Fruit fly (Drosophila melanogaster) whole organism, embryonic: Measurements from ENCODE around the gene Wdr92.

Source experiments
- Ada2b ChIP-seq: fragments of 200-800 bp; sonication (Bioruptor generic); IDR thresholded peaks from 2 replicates; pipeline ENCODE4 v1.3.6; 2022; ENCODE audit warnings: missing biosample characterization, missing genetic modification characterization
- Antp ChIP-seq: fragments of 200-800 bp; sonication (Bioruptor generic); optimal IDR thresholded peaks from 3 replicates; lab custom pipeline; 2016; ENCODE audit warnings: missing biosample characterization, missing genetic modification characterization
- C15 ChIP-seq: fragments of 200-800 bp; sonication (Bioruptor generic); IDR thresholded peaks from 3 replicates; pipeline ENCODE4 v1.3.6; 2022; ENCODE audit warnings: missing biosample characterization, missing genetic modification characterization
- CG10267 ChIP-seq: fragments of 200-800 bp; sonication (Bioruptor generic); optimal IDR thresholded peaks from 2 replicates; lab custom pipeline; 2018; ENCODE audit warnings: missing biosample characterization, mild to moderate bottlenecking, missing genetic modification characterization, moderate library complexity
- CG10274 ChIP-seq: fragments of 200-800 bp; sonication (Bioruptor generic); optimal IDR thresholded peaks from 3 replicates; lab custom pipeline; 2017; ENCODE audit warnings: missing biosample characterization, mild to moderate bottlenecking, missing genetic modification characterization
- CG11085 ChIP-seq: fragments of 200-800 bp; sonication (Bioruptor generic); IDR thresholded peaks from 2 replicates; pipeline ENCODE4 v1.3.6; 2022; ENCODE audit warnings: missing biosample characterization, missing genetic modification characterization
- CG11398 ChIP-seq: fragments of 200-800 bp; sonication (Bioruptor generic); optimal IDR thresholded peaks from 2 replicates; lab custom pipeline; 2016; ENCODE audit warnings: missing biosample characterization, missing genetic modification characterization
- CG11456 ChIP-seq: fragments of 200-800 bp; sonication (Bioruptor generic); IDR thresholded peaks from 3 replicates; pipeline ENCODE4 v1.3.6; 2022; ENCODE audit warnings: missing biosample characterization, missing genetic modification characterization
- CG11696 ChIP-seq: fragments of 200-800 bp; sonication (Bioruptor generic); IDR thresholded peaks from 2 replicates; pipeline ENCODE4 v1.3.6; 2022; ENCODE audit warnings: missing biosample characterization, missing genetic modification characterization
- CG12744 ChIP-seq: fragments of 200-800 bp; sonication (Bioruptor generic); optimal IDR thresholded peaks from 2 replicates; lab custom pipeline; 2016; ENCODE audit warnings: missing biosample characterization, missing genetic modification characterization
- CG14667 ChIP-seq: fragments of 200-800 bp; sonication (Bioruptor generic); IDR thresholded peaks from 2 replicates; pipeline ENCODE4 v1.3.6; 2022; ENCODE audit warnings: missing biosample characterization, missing genetic modification characterization
- CG15479 ChIP-seq: fragments of 200-800 bp; sonication (Bioruptor generic); optimal IDR thresholded peaks from 3 replicates; lab custom pipeline; 2019; ENCODE audit warnings: missing biosample characterization, mild to moderate bottlenecking, missing genetic modification characterization, moderate library complexity
- CG17361 ChIP-seq: fragments of 200-800 bp; sonication (Bioruptor generic); IDR thresholded peaks from 3 replicates; pipeline ENCODE4 v1.3.6; 2022; ENCODE audit warnings: missing biosample characterization, missing genetic modification characterization
- CG18262 ChIP-seq: fragments of 200-800 bp; optimal IDR thresholded peaks from 3 replicates; lab custom pipeline; 2019; ENCODE audit warnings: missing biosample characterization, mild to moderate bottlenecking, missing genetic modification characterization, moderate library complexity
- CG2116 ChIP-seq: fragments of 200-800 bp; sonication (Bioruptor generic); optimal IDR thresholded peaks from 3 replicates; lab custom pipeline; 2018; ENCODE audit warnings: missing biosample characterization, mild to moderate bottlenecking, missing genetic modification characterization
- CG2678 ChIP-seq: fragments of 200-800 bp; sonication (Bioruptor generic); optimal IDR thresholded peaks from 3 replicates; lab custom pipeline; 2019; ENCODE audit warnings: missing biosample characterization, mild to moderate bottlenecking, missing genetic modification characterization, moderate library complexity
- CG30431 ChIP-seq: fragments of 200-800 bp; sonication (Bioruptor generic); optimal IDR thresholded peaks from 2 replicates; lab custom pipeline; 2017; ENCODE audit warnings: missing biosample characterization, missing genetic modification characterization
- CG3163 ChIP-seq: fragments of 200-800 bp; sonication (Bioruptor generic); optimal IDR thresholded peaks from 3 replicates; lab custom pipeline; 2016; ENCODE audit warnings: missing biosample characterization, missing genetic modification characterization
- CG4328 ChIP-seq: fragments of 200-800 bp; sonication (Bioruptor generic); optimal IDR thresholded peaks from 3 replicates; lab custom pipeline; 2017; ENCODE audit warnings: missing biosample characterization, missing genetic modification reagents, missing genetic modification characterization
- CG4404 ChIP-seq: fragments of 200-800 bp; sonication (Bioruptor generic); IDR thresholded peaks from 2 replicates; pipeline ENCODE4 v1.3.6; 2022; ENCODE audit warnings: missing biosample characterization, missing genetic modification characterization
- CG4617 ChIP-seq: fragments of 200-800 bp; sonication (Bioruptor generic); optimal IDR thresholded peaks from 3 replicates; lab custom pipeline; 2016; ENCODE audit warnings: missing biosample characterization, missing genetic modification characterization, borderline replicate concordance
- CG4730 ChIP-seq: fragments of 200-800 bp; sonication (Bioruptor generic); IDR thresholded peaks from 2 replicates; pipeline ENCODE4 v1.3.6; 2022; ENCODE audit warnings: missing biosample characterization, missing genetic modification characterization
- CG4854 ChIP-seq: fragments of 200-800 bp; sonication (Bioruptor generic); optimal IDR thresholded peaks from 2 replicates; lab custom pipeline; 2016; ENCODE audit warnings: missing biosample characterization, missing genetic modification characterization, inconsistent platforms
- CG6683 ChIP-seq: fragments of 200-800 bp; sonication (Bioruptor generic); optimal IDR thresholded peaks from 2 replicates; lab custom pipeline; 2017; ENCODE audit warnings: missing biosample characterization, mild to moderate bottlenecking, missing genetic modification characterization, missing genetic modification reagents
- CG7745 ChIP-seq: fragments of 200-800 bp; sonication (Bioruptor generic); optimal IDR thresholded peaks from 2 replicates; lab custom pipeline; 2018; ENCODE audit warnings: missing biosample characterization, mild to moderate bottlenecking, missing genetic modification characterization, moderate library complexity
- CG8089 ChIP-seq: fragments of 200-800 bp; sonication (Bioruptor generic); optimal IDR thresholded peaks from 3 replicates; lab custom pipeline; 2016; ENCODE audit warnings: missing biosample characterization, missing genetic modification characterization
- CG9932 ChIP-seq: fragments of 200-800 bp; sonication (Bioruptor generic); IDR thresholded peaks from 2 replicates; pipeline ENCODE4 v1.3.6; 2022; ENCODE audit warnings: missing biosample characterization, missing genetic modification characterization
- CHES-1-like ChIP-seq: fragments of 200-800 bp; sonication (Bioruptor generic); optimal IDR thresholded peaks from 2 replicates; lab custom pipeline; 2016; ENCODE audit warnings: missing biosample characterization, missing genetic modification characterization
- D19B ChIP-seq: fragments of 200-800 bp; sonication (Bioruptor generic); optimal IDR thresholded peaks from 2 replicates; lab custom pipeline; 2017; ENCODE audit warnings: missing biosample characterization, mild to moderate bottlenecking, missing genetic modification characterization
- Gsc ChIP-seq: fragments of 200-800 bp; sonication (Bioruptor generic); IDR thresholded peaks from 2 replicates; pipeline ENCODE4 v1.3.6; 2022; ENCODE audit warnings: missing biosample characterization, missing genetic modification characterization
- HLH54F ChIP-seq: fragments of 200-800 bp; sonication (Bioruptor generic); optimal IDR thresholded peaks from 3 replicates; lab custom pipeline; 2016; ENCODE audit warnings: missing biosample characterization, missing genetic modification characterization
- Hsf ChIP-seq: fragments of 200-800 bp; sonication (Bioruptor generic); optimal IDR thresholded peaks from 3 replicates; lab custom pipeline; 2016; ENCODE audit warnings: missing biosample characterization, missing genetic modification characterization
- Jarid2 ChIP-seq: fragments of 200-800 bp; sonication (Bioruptor generic); optimal IDR thresholded peaks from 3 replicates; lab custom pipeline; 2017; ENCODE audit warnings: mild to moderate bottlenecking, missing biosample characterization, missing genetic modification reagents, missing genetic modification characterization
- Sox102F ChIP-seq: fragments of 200-800 bp; sonication (Bioruptor generic); optimal IDR thresholded peaks from 2 replicates; lab custom pipeline; 2018; ENCODE audit warnings: missing biosample characterization, mild to moderate bottlenecking, missing genetic modification characterization, moderate library complexity
- ac ChIP-seq: fragments of 200-800 bp; sonication (Bioruptor generic); optimal IDR thresholded peaks from 3 replicates; lab custom pipeline; 2017; ENCODE audit warnings: missing biosample characterization, mild to moderate bottlenecking, missing genetic modification characterization
- ase ChIP-seq: fragments of 200-800 bp; sonication (Bioruptor generic); IDR thresholded peaks from 3 replicates; pipeline ENCODE4 v1.3.6; 2022; ENCODE audit warnings: missing biosample characterization, missing genetic modification characterization
- az2 ChIP-seq: fragments of 200-800 bp; sonication (Bioruptor generic); optimal IDR thresholded peaks from 3 replicates; lab custom pipeline; 2016; ENCODE audit warnings: missing biosample characterization, missing genetic modification characterization
- bigmax ChIP-seq: fragments of 200-800 bp; sonication (Bioruptor generic); optimal IDR thresholded peaks from 2 replicates; lab custom pipeline; 2018; ENCODE audit warnings: missing biosample characterization, mild to moderate bottlenecking, missing genetic modification characterization
- br ChIP-seq: fragments of >200 bp; optimal IDR thresholded peaks from 2 replicates; lab custom pipeline; 2017
- croc ChIP-seq: fragments of 200-800 bp; sonication (Bioruptor generic); conservative IDR thresholded peaks from 3 replicates; pipeline ENCODE4 v1.3.6; 2022; ENCODE audit warnings: missing biosample characterization, missing genetic modification characterization
- danr ChIP-seq: fragments of 200-800 bp; sonication (Bioruptor generic); IDR thresholded peaks from 2 replicates; pipeline ENCODE4 v1.3.6; 2022; ENCODE audit warnings: missing biosample characterization, missing genetic modification characterization
- dati ChIP-seq: fragments of 200-800 bp; sonication (Bioruptor generic); IDR thresholded peaks from 2 replicates; pipeline ENCODE4 v1.3.6; 2022; ENCODE audit warnings: missing biosample characterization, missing genetic modification characterization
- ems ChIP-seq: fragments of 200-800 bp; sonication (Bioruptor generic); optimal IDR thresholded peaks from 3 replicates; lab custom pipeline; 2016; ENCODE audit warnings: missing biosample characterization, missing genetic modification characterization
- hkb ChIP-seq, 2 experiments: fragments of 200-800 bp in 1 of 2; fragments of >200 bp in 1 of 2; sonication (Bioruptor generic) in 1 of 2; IDR thresholded peaks in 1 of 2; optimal IDR thresholded peaks in 1 of 2; 2 replicates each; pipeline versions ENCODE4 v1.3.6 to Lab custom; 2017 to 2022; ENCODE audit warnings: missing biosample characterization in 1 of 2, missing genetic modification characterization in 1 of 2
- ind ChIP-seq: fragments of 200-800 bp; sonication (Bioruptor generic); optimal IDR thresholded peaks from 3 replicates; lab custom pipeline; 2016; ENCODE audit warnings: missing biosample characterization, missing genetic modification characterization
- lbe ChIP-seq: fragments of 200-800 bp; sonication (Bioruptor generic); optimal IDR thresholded peaks from 2 replicates; lab custom pipeline; 2016; ENCODE audit warnings: missing biosample characterization, mild to moderate bottlenecking, missing genetic modification characterization
- org-1 ChIP-seq: fragments of 200-800 bp; sonication (Bioruptor generic); optimal IDR thresholded peaks from 2 replicates; lab custom pipeline; 2017; ENCODE audit warnings: missing biosample characterization, missing genetic modification characterization
- pb ChIP-seq: fragments of 200-800 bp; sonication (Bioruptor generic); optimal IDR thresholded peaks from 3 replicates; lab custom pipeline; 2016; ENCODE audit warnings: missing biosample characterization, missing genetic modification characterization
- peb ChIP-seq: fragments of 200-800 bp; sonication (Bioruptor generic); IDR thresholded peaks from 2 replicates; pipeline ENCODE4 v1.3.6; 2022; ENCODE audit warnings: missing biosample characterization, missing genetic modification characterization
- pho ChIP-seq: fragments of 200-800 bp; sonication (Bioruptor generic); optimal IDR thresholded peaks from 2 replicates; lab custom pipeline; 2016; ENCODE audit warnings: missing biosample characterization, missing genetic modification characterization
- shn ChIP-seq: fragments of 200-800 bp; sonication (Bioruptor generic); optimal IDR thresholded peaks from 3 replicates; lab custom pipeline; 2016; ENCODE audit warnings: missing biosample characterization, missing genetic modification characterization
- stc ChIP-seq: fragments of 200-800 bp; sonication (Bioruptor generic); IDR thresholded peaks from 2 replicates; pipeline ENCODE4 v1.3.6; 2022; ENCODE audit warnings: missing biosample characterization, missing genetic modification characterization

Wdr92 gene

dm6 chr3L:17907609-17908160, at the start of gene Wdr92, which contains the start of gene Prestin (continued):
- TF ChIP-seq Sox102F (no peak), CG3163 (GFP tag; lab: Kevin White, UChicago) (peak; percentile 12), Gsc (GFP tag; lab: Robert Waterston, UW) (no peak), az2 (GFP tag; lab: Kevin White, UChicago) (no peak), Antp (no peak), CG6683 (no peak), shn (GFP tag; lab: Kevin White, UChicago) (no peak), danr (GFP tag; lab: Robert Waterston, UW) (no peak), CG7745 (no peak), CG9932 (GFP tag; lab: Robert Waterston, UW) (peak; percentile 41; the same call in 1 of the 2 replicates), ems (GFP tag; lab: Kevin White, UChicago) (no peak), Jarid2 (GFP tag; lab: Kevin White, UChicago) (peak; percentile 97), hkb (optimal IDR thresholded peaks at IDR 0.05; lab: Kevin White, UChicago) (no peak), hkb (GFP tag; IDR thresholded peaks at IDR 0.05; lab: Robert Waterston, UW) (peak; percentile 59; the same call in 1 of the 2 replicates), br (lab: Kevin White, UChicago) (no peak), CG11398 (GFP tag; lab: Kevin White, UChicago) (no peak), ac (GFP tag; lab: Kevin White, UChicago) (no peak), org-1 (GFP tag; lab: Kevin White, UChicago) (no peak), CG30431 (GFP tag; lab: Kevin White, UChicago) (no peak), CG8089 (GFP tag; lab: Kevin White, UChicago) (no peak), peb (GFP tag; lab: Robert Waterston, UW) (no peak), Ada2b (GFP tag; lab: Robert Waterston, UW) (no peak), pho (GFP tag; lab: Kevin White, UChicago) (no peak), stc (GFP tag; lab: Robert Waterston, UW) (peak; percentile 48; the same call in 1 of the 2 replicates), D19B (no peak), CG15479 (GFP tag; lab: Kevin White, UChicago) (no peak), CG11696 (no peak), CG4617 (no peak), ind (GFP tag; lab: Kevin White, UChicago) (no peak), CG10267 (tag; lab: Kevin White, UChicago) (peak; percentile 65), CG2678 (tag; lab: Kevin White, UChicago) (peak; percentile 36), CG4328 (GFP tag; lab: Kevin White, UChicago) (no peak), CG11456 (GFP tag; lab: Robert Waterston, UW) (peak; percentile 69; the same call in 1 of the 3 replicates), lbe (GFP tag; lab: Kevin White, UChicago) (peak; percentile 53), CG4404 (no peak), bigmax (GFP tag; lab: Kevin White, UChicago) (no peak), C15 (no peak), CG10274 (GFP tag; lab: Kevin White, UChicago) (no peak), CG4730 (GFP tag; lab: Robert Waterston, UW) (no peak), CG14667 (GFP tag; lab: Robert Waterston, UW) (no peak), CG4854 (GFP tag; lab: Kevin White, UChicago) (no peak), CG12744 (no peak), HLH54F (no peak), ase (GFP tag; lab: Robert Waterston, UW) (no peak), croc (no peak), CG18262 (tag; lab: Kevin White, UChicago) (no peak), CG11085 (no peak), dati (GFP tag; lab: Robert Waterston, UW) (no peak), CG2116 (GFP tag; lab: Kevin White, UChicago) (peak; percentile 48), pb (GFP tag; lab: Kevin White, UChicago) (no peak), CHES-1-like (peak; percentile 1), CG17361 (peak; percentile 35; the same call in 2 of the 3 replicates), Hsf (GFP tag; lab: Kevin White, UChicago) (no peak)
